Worm (Caenorhabditis elegans): Measurements from ENCODE around the gene F56F10.1.

The F56F10.1 gene

DNA sequence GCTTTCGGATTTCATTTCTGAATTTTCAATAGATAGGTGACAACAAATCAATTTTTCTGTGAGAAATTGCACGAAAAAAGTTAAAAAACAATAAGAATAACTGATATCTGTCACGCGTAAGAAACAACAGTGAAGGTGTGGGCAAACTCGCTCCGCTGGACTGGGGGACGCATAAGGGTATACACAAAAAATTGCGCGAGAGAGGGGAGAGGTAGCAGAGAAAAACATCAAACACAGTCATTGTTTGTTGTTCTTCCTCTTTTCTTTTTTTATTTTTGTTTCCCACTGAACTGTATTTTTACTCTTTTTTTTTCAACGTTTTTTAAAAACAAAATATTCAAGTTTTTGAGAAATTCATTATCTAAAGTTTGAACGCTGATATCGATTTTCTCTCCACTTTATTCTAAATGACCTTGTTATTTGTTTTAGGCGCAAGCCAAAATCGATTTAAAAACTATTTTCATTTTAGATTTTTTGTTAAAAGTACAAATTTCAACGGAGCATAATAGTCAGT, 52.1 kb downstream of the F56F10.1 start, which contains the start of the genes pifk-1 and tbc-11:
TSS of gene pifk-1 (minus strand) at position 17 of the 514 bp plus-strand sequence.
TSS of gene tbc-11 (plus strand) at position 464 of the 514 bp plus-strand sequence.
- TF ChIP-seq nhr-25 (tag; optimal IDR thresholded peaks at IDR 0.05; ENCODE audit: borderline replicate concordance, insufficient read depth) (peak; percentile 39), fkh-10 (GFP tag; optimal IDR thresholded peaks at IDR 0.05) (no peak), nhr-41 (GFP tag; IDR thresholded peaks at IDR 0.05) (no peak), egl-43 (GFP tag; IDR thresholded peaks at IDR 0.05) (no peak), ceh-44 (GFP tag; IDR thresholded peaks at IDR 0.05) (no peak), lin-13 (GFP tag; optimal IDR thresholded peaks at IDR 0.05) (peak; percentile 40), skn-1 (tag; optimal IDR thresholded peaks at IDR 0.05) (no peak), T26A8.4 (GFP tag; IDR thresholded peaks at IDR 0.05) (no peak), lin-15B (tag; optimal IDR thresholded peaks at IDR 0.05) (no peak), lsy-2 (tag; optimal IDR thresholded peaks at IDR 0.05) (peak in 1 of 2 experiments; percentile 70), nhr-42 (GFP tag; IDR thresholded peaks at IDR 0.05) (no peak), daf-19 (GFP tag; conservative IDR thresholded peaks at IDR 0.05) (no peak), cey-2 (tag; optimal IDR thresholded peaks at IDR 0.05; ENCODE audit: borderline replicate concordance, insufficient read depth) (no peak), hlh-11 (tag; optimal IDR thresholded peaks at IDR 0.05) (peak; percentile 71), nhr-77 (tag; optimal IDR thresholded peaks at IDR 0.05) (peak; percentile 46), mxl-3 (GFP tag; optimal IDR thresholded peaks at IDR 0.05) (peak; percentile 16), T20F7.1 (GFP tag; optimal IDR thresholded peaks at IDR 0.05) (no peak), madf-9 (GFP tag; conservative IDR thresholded peaks at IDR 0.05) (no peak), ztf-7 (tag; optimal IDR thresholded peaks at IDR 0.05) (no peak), mes-2 (tag; optimal IDR thresholded peaks at IDR 0.05; ENCODE audit: poor library complexity, severe bottlenecking) (peak; percentile 79), nhr-28 (tag; optimal IDR thresholded peaks at IDR 0.05) (peak; percentile 74), ceh-62 (tag; optimal IDR thresholded peaks at IDR 0.05) (no peak), madf-5 (GFP tag; IDR thresholded peaks at IDR 0.05) (no peak), ZK337.2 (GFP tag; IDR thresholded peaks at IDR 0.05) (no peak), unc-62 (GFP tag; optimal IDR thresholded peaks at IDR 0.05 in 1 of 2) (no peak), unc-62 (tag; optimal IDR thresholded peaks at IDR 0.05) (no peak), arid-1 (GFP tag; conservative IDR thresholded peaks at IDR 0.05) (0 out of 2 replicates have a peak, but pooled peaks have one; percentile 41), fos-1 (tag; optimal IDR thresholded peaks at IDR 0.05) (no peak), dpl-1 (GFP tag; optimal IDR thresholded peaks at IDR 0.05) (peak; percentile 40), dmd-6 (GFP tag; IDR thresholded peaks at IDR 0.05) (peak; percentile 40; the same call in 1 of the 2 replicates), php-3 (GFP tag; IDR thresholded peaks at IDR 0.05) (no peak), daf-16 (GFP tag; optimal IDR thresholded peaks at IDR 0.05) (no peak), daf-16 (tag; optimal IDR thresholded peaks at IDR 0.05) (peak; percentile 82), aly-2 (tag; optimal IDR thresholded peaks at IDR 0.05) (no peak), hmg-1.1 (GFP tag; IDR thresholded peaks at IDR 0.05) (0 out of 2 replicates have a peak, but pooled peaks have one; percentile 14), dmd-8 (GFP tag; IDR thresholded peaks at IDR 0.05) (0 out of 2 replicates have a peak, but pooled peaks have one; percentile 25), hif-1 (tag; optimal IDR thresholded peaks at IDR 0.05) (peak in 1 of 2 experiments; percentile 46), pqm-1 (tag; optimal IDR thresholded peaks at IDR 0.05) (no peak), egl-27 (tag; optimal IDR thresholded peaks at IDR 0.05) (no peak), nhr-6 (tag; optimal IDR thresholded peaks at IDR 0.05) (peak; percentile 26), pha-4 (GFP tag; IDR thresholded peaks at IDR 0.05) (no peak), pha-4 (tag; optimal IDR thresholded peaks at IDR 0.05) (peak; percentile 95), nhr-11 (tag; optimal IDR thresholded peaks at IDR 0.05) (no peak), F37D6.2 (tag; optimal IDR thresholded peaks at IDR 0.05) (no peak), hlh-30 (tag; optimal IDR thresholded peaks at IDR 0.05; ENCODE audit: insufficient read depth) (peak; percentile 91), nhr-76 (tag; optimal IDR thresholded peaks at IDR 0.05) (no peak), ceh-32 (tag; optimal IDR thresholded peaks at IDR 0.05; ENCODE audit: poor library complexity) (no peak), nhr-10 (tag; optimal IDR thresholded peaks at IDR 0.05) (no peak), lin-38 (GFP tag; IDR thresholded peaks at IDR 0.05) (peak; percentile 80), mdl-1 (tag; optimal IDR thresholded peaks at IDR 0.05) (peak in 1 of 2 experiments; percentile 55), mep-1 (tag; optimal IDR thresholded peaks at IDR 0.05) (peak; percentile 80)

All from whole organism, L4 larva.